Worm (Caenorhabditis elegans) whole organism, L2 larva: Measurements from ENCODE around the gene Y55F3BR.2.

ENCODE experiments used
- C34F6.9 ChIP-seq: fragments of 150-350 bp; optimal IDR thresholded peaks from 2 replicates; lab custom pipeline; 2014; ENCODE audit warnings: missing biosample characterization, missing genetic modification characterization
- R02D3.7 ChIP-seq: fragments of 150-350 bp; optimal IDR thresholded peaks from 2 replicates; lab custom pipeline; 2014; ENCODE audit warnings: missing biosample characterization, missing genetic modification characterization
- Y55F3AM.14 ChIP-seq: fragments of 200-800 bp; sonication (Bioruptor generic); optimal IDR thresholded peaks from 2 replicates; lab custom pipeline; 2018; ENCODE audit warnings: mild to moderate bottlenecking, missing genetic modification characterization, missing compliant biosample characterization
- ZK546.5 ChIP-seq: sonication (generic microtip); optimal IDR thresholded peaks from 2 replicates; lab custom pipeline; 2017; ENCODE audit warnings: missing biosample characterization, missing genetic modification characterization
- alr-1 ChIP-seq: fragments of 150-350 bp; optimal IDR thresholded peaks from 2 replicates; lab custom pipeline; 2014; ENCODE audit warnings: missing biosample characterization, missing genetic modification characterization
- aly-2 ChIP-seq: fragments of 150-350 bp; optimal IDR thresholded peaks from 2 replicates; lab custom pipeline; 2014; ENCODE audit warnings: missing biosample characterization, missing genetic modification characterization
- ama-1 ChIP-seq: fragments of 150-350 bp; optimal IDR thresholded peaks from 2 replicates; lab custom pipeline; 2018; ENCODE audit warnings: inconsistent platforms
- blmp-1 ChIP-seq: sonication (generic microtip); optimal IDR thresholded peaks from 2 replicates; lab custom pipeline; 2017; ENCODE audit warnings: missing genetic modification characterization, mild to moderate bottlenecking, missing compliant biosample characterization, antibody characterized with exemption, moderate library complexity; ENCODE audit not compliant: insufficient read depth
- ceh-16 ChIP-seq: fragments of 150-350 bp; optimal IDR thresholded peaks from 2 replicates; lab custom pipeline; 2014; ENCODE audit warnings: missing biosample characterization, missing genetic modification characterization
- ceh-82 ChIP-seq: fragments of 150-350 bp; optimal IDR thresholded peaks from 2 replicates; lab custom pipeline; 2014; ENCODE audit warnings: missing biosample characterization, missing genetic modification characterization
- crh-2 ChIP-seq: sonication (generic microtip); optimal IDR thresholded peaks from 2 replicates; lab custom pipeline; 2017; ENCODE audit warnings: missing biosample characterization, missing genetic modification characterization
- dmd-4 ChIP-seq: sonication (generic microtip); optimal IDR thresholded peaks from 2 replicates; lab custom pipeline; 2017; ENCODE audit warnings: missing biosample characterization, missing genetic modification characterization
- egl-27 ChIP-seq: sonication (generic microtip); optimal IDR thresholded peaks from 3 replicates; lab custom pipeline; 2017; ENCODE audit warnings: missing biosample characterization, missing genetic modification reagents, missing genetic modification characterization
- elt-1 ChIP-seq: fragments of 150-350 bp; optimal IDR thresholded peaks from 2 replicates; lab custom pipeline; 2014; ENCODE audit warnings: missing biosample characterization, missing genetic modification characterization
- elt-3 ChIP-seq: sonication (generic microtip); optimal IDR thresholded peaks from 2 replicates; lab custom pipeline; 2017; ENCODE audit warnings: missing biosample characterization, missing genetic modification characterization
- fos-1 ChIP-seq: fragments of 150-350 bp; optimal IDR thresholded peaks from 2 replicates; lab custom pipeline; 2014; ENCODE audit warnings: missing biosample characterization, missing genetic modification characterization
- gmeb-1 ChIP-seq: fragments of 150-350 bp; optimal IDR thresholded peaks from 2 replicates; lab custom pipeline; 2014; ENCODE audit warnings: missing biosample characterization, missing genetic modification characterization
- lin-11 ChIP-seq: fragments of 150-350 bp; sonication (generic microtip); optimal IDR thresholded peaks from 2 replicates; lab custom pipeline; 2014; ENCODE audit warnings: missing biosample characterization, missing genetic modification characterization, inconsistent platforms, mixed read lengths
- lin-13 ChIP-seq: fragments of 150-350 bp; optimal IDR thresholded peaks from 2 replicates; lab custom pipeline; 2014; ENCODE audit warnings: missing biosample characterization, missing genetic modification reagents, missing genetic modification characterization
- lin-39 ChIP-seq: fragments of 150-350 bp; optimal IDR thresholded peaks from 2 replicates; lab custom pipeline; 2014; ENCODE audit warnings: missing biosample characterization, missing genetic modification reagents, missing genetic modification characterization
- lsy-2 ChIP-seq, 2 experiments: fragments of 150-350 bp in 1 of 2; sonication (generic microtip) in 1 of 2; optimal IDR thresholded peaks; 2 replicates each; lab custom pipeline; 2014 to 2017; ENCODE audit warnings: missing biosample characterization in 2 of 2, missing genetic modification characterization in 2 of 2
- mab-5 ChIP-seq: fragments of 150-350 bp; optimal IDR thresholded peaks from 2 replicates; lab custom pipeline; 2014; ENCODE audit warnings: missing biosample characterization, missing genetic modification characterization
- mbf-1 ChIP-seq: sonication (generic microtip); optimal IDR thresholded peaks from 2 replicates; lab custom pipeline; 2017; ENCODE audit warnings: missing biosample characterization, missing genetic modification characterization
- mdl-1 ChIP-seq, 2 experiments: fragments of 150-350 bp in 1 of 2; sonication (generic microtip) in 1 of 2; optimal IDR thresholded peaks; 2 replicates each; lab custom pipeline; 2017; ENCODE audit warnings: missing biosample characterization in 2 of 2, missing genetic modification characterization in 2 of 2
- nhr-10 ChIP-seq: sonication (generic microtip); optimal IDR thresholded peaks from 2 replicates; lab custom pipeline; 2017; ENCODE audit warnings: missing biosample characterization, missing genetic modification characterization
- nhr-11 ChIP-seq: fragments of 150-350 bp; optimal IDR thresholded peaks from 2 replicates; lab custom pipeline; 2014; ENCODE audit warnings: missing biosample characterization, missing genetic modification characterization
- nhr-12 ChIP-seq: fragments of 150-350 bp; optimal IDR thresholded peaks from 2 replicates; lab custom pipeline; 2014; ENCODE audit warnings: missing biosample characterization, missing genetic modification characterization
- nhr-129 ChIP-seq: fragments of 150-350 bp; optimal IDR thresholded peaks from 2 replicates; lab custom pipeline; 2014; ENCODE audit warnings: missing biosample characterization, missing genetic modification characterization
- nhr-21 ChIP-seq: fragments of 150-350 bp; optimal IDR thresholded peaks from 2 replicates; lab custom pipeline; 2014; ENCODE audit warnings: missing biosample characterization, missing genetic modification characterization
- nhr-23 ChIP-seq: fragments of 150-350 bp; optimal IDR thresholded peaks from 2 replicates; lab custom pipeline; 2014; ENCODE audit warnings: missing biosample characterization, missing genetic modification reagents, missing genetic modification characterization
- nhr-237 ChIP-seq: fragments of 150-350 bp; optimal IDR thresholded peaks from 2 replicates; lab custom pipeline; 2014; ENCODE audit warnings: missing biosample characterization, missing genetic modification characterization
- nhr-25 ChIP-seq: fragments of 150-350 bp; sonication (generic microtip); optimal IDR thresholded peaks from 3 replicates; lab custom pipeline; 2014; ENCODE audit warnings: missing biosample characterization, missing genetic modification characterization
- nhr-6 ChIP-seq: fragments of 150-350 bp; optimal IDR thresholded peaks from 2 replicates; lab custom pipeline; 2014; ENCODE audit warnings: missing biosample characterization, missing genetic modification characterization
- nhr-77 ChIP-seq: fragments of 150-350 bp; optimal IDR thresholded peaks from 2 replicates; lab custom pipeline; 2014; ENCODE audit warnings: missing biosample characterization, missing genetic modification characterization
- peb-1 ChIP-seq: fragments of 150-350 bp; optimal IDR thresholded peaks from 2 replicates; lab custom pipeline; 2014; ENCODE audit warnings: missing biosample characterization, missing genetic modification characterization
- sem-4 ChIP-seq: fragments of 150-350 bp; optimal IDR thresholded peaks from 2 replicates; lab custom pipeline; 2014; ENCODE audit warnings: missing biosample characterization, missing genetic modification reagents, missing genetic modification characterization
- skn-1 ChIP-seq: sonication (generic microtip); optimal IDR thresholded peaks from 2 replicates; lab custom pipeline; 2017; ENCODE audit warnings: missing biosample characterization, missing genetic modification characterization
- sma-9 ChIP-seq, 2 experiments: fragments of 150-350 bp in 1 of 2; sonication (generic microtip) in 1 of 2; optimal IDR thresholded peaks; 2 replicates each; lab custom pipeline; 2014 to 2016; ENCODE audit warnings: missing genetic modification characterization in 2 of 2, mild to moderate bottlenecking in 1 of 2, missing biosample characterization in 1 of 2, missing compliant biosample characterization in 1 of 2, missing genetic modification reagents in 1 of 2, moderate library complexity in 1 of 2
- snpc-4 ChIP-seq: fragments of 150-350 bp; optimal IDR thresholded peaks from 2 replicates; lab custom pipeline; 2014; ENCODE audit warnings: missing biosample characterization, missing genetic modification characterization
- unc-39 ChIP-seq: fragments of 150-350 bp; optimal IDR thresholded peaks from 2 replicates; lab custom pipeline; 2014; ENCODE audit warnings: missing biosample characterization, missing genetic modification characterization
- unc-55 ChIP-seq: fragments of 150-350 bp; sonication (generic microtip); optimal IDR thresholded peaks from 3 replicates; lab custom pipeline; 2014; ENCODE audit warnings: missing biosample characterization, missing genetic modification reagents, missing genetic modification characterization
- unc-62 ChIP-seq: fragments of 150-350 bp; optimal IDR thresholded peaks from 2 replicates; lab custom pipeline; 2014; ENCODE audit warnings: missing biosample characterization, missing genetic modification reagents, missing genetic modification characterization
- zag-1 ChIP-seq: fragments of 150-350 bp; optimal IDR thresholded peaks from 2 replicates; lab custom pipeline; 2014; ENCODE audit warnings: missing biosample characterization, missing genetic modification characterization
- ztf-11 ChIP-seq: sonication (generic microtip); optimal IDR thresholded peaks from 2 replicates; lab custom pipeline; 2017; ENCODE audit warnings: missing biosample characterization, missing genetic modification characterization
- ztf-4 ChIP-seq: fragments of 150-350 bp; optimal IDR thresholded peaks from 2 replicates; lab custom pipeline; 2014; ENCODE audit warnings: missing biosample characterization, missing genetic modification characterization

The Y55F3BR.2 gene

DNA sequence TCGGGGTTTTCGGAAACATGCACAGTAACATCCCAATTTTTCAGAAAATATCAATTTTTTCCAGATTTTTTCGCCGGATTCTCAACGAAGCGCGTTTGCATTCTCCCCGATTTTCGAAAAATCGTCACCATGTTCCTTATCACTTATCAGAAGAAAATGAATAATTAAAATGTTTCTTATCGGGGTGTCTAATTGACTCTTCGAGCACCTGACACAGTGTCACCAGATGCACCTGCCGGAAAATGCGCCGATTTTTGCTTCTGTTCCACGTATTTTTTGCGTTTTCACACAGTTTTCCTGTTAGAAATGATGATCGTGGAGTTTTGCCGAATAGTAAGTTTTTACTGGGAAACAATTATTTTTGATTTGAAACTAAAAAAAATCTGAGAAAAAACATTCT is 3.2 kb upstream of the Y55F3BR.2 start:
- TF ChIP-seq nhr-12 = no peak
- peak; percentile 87 for TF ChIP-seq fos-1 (tag; lab: Kevin White, UChicago)

- no peak for TF ChIP-seq peb-1 (tag; lab: Kevin White, UChicago)
- no peak for TF ChIP-seq ceh-82 (tag; lab: Kevin White, UChicago)
- no peak for TF ChIP-seq skn-1 (tag; lab: Kevin White, UChicago)
- TF ChIP-seq ama-1 (lab: Kevin White, UChicago) = no peak
- TF ChIP-seq ceh-16 (tag; lab: Kevin White, UChicago) = no peak
- TF ChIP-seq unc-62 (GFP tag; lab: Kevin White, UChicago) = no peak
- TF ChIP-seq blmp-1 = no peak
- no peak for TF ChIP-seq lin-39 (tag; lab: Kevin White, UChicago)
- TF ChIP-seq unc-55 (GFP tag; lab: Kevin White, UChicago) = no peak
- TF ChIP-seq nhr-11 (tag; lab: Kevin White, UChicago) = no peak
- TF ChIP-seq, all 48 proteins: peak for 0
Observed at ce11 chrIV:856038-856437, 2.7 kb upstream of the Y55F3BR.2 start.

- TF ChIP-seq mab-5 (tag; lab: Kevin White, UChicago) (no peak), ceh-82 (tag; lab: Kevin White, UChicago) (no peak), nhr-12 (no peak), lin-39 (tag; lab: Kevin White, UChicago) (no peak), nhr-23 (tag; lab: Kevin White, UChicago) (no peak), sem-4 (tag; lab: Kevin White, UChicago) (no peak), nhr-11 (tag; lab: Kevin White, UChicago) (no peak), nhr-21 (tag; lab: Kevin White, UChicago) (no peak), elt-3 (tag; lab: Kevin White, UChicago) (no peak), lin-13 (no peak), R02D3.7 (tag; lab: Kevin White, UChicago) (no peak), zag-1 (no peak), ztf-4 (no peak), ZK546.5 (tag; lab: Kevin White, UChicago) (no peak)
- TF ChIP-seq, all 48 proteins: peak for 0
Observed at ce11 chrIV:860810-861209, 2.1 kb downstream of the Y55F3BR.2 start.

- TF ChIP-seq gmeb-1 (peak; percentile 84), skn-1 (tag; lab: Kevin White, UChicago) (no peak), nhr-77 (tag; lab: Kevin White, UChicago) (no peak), elt-1 (tag; lab: Kevin White, UChicago) (no peak), ama-1 (lab: Kevin White, UChicago) (peak; percentile 96), ztf-4 (no peak), blmp-1 (peak; percentile 35), fos-1 (tag; lab: Kevin White, UChicago) (peak; percentile 76), nhr-12 (no peak), unc-62 (GFP tag; lab: Kevin White, UChicago) (no peak), lin-11 (no peak), lin-13 (peak; percentile 73), Y55F3AM.14 (GFP tag; lab: Kevin White, UChicago) (no peak), alr-1 (tag; lab: Kevin White, UChicago) (no peak), C34F6.9 (peak; percentile 35), zag-1 (no peak), lin-39 (tag; lab: Kevin White, UChicago) (no peak), elt-3 (tag; lab: Kevin White, UChicago) (no peak), ceh-16 (tag; lab: Kevin White, UChicago) (no peak), sma-9 (GFP tag; optimal IDR thresholded peaks at IDR 0.05; lab: Kevin White, UChicago) (peak; percentile 64), sma-9 (tag; optimal IDR thresholded peaks at IDR 0.05; lab: Kevin White, UChicago) (no peak), snpc-4 (tag; lab: Kevin White, UChicago) (peak; percentile 99), mab-5 (tag; lab: Kevin White, UChicago) (no peak), nhr-25 (tag; lab: Kevin White, UChicago) (peak; percentile 55), nhr-10 (tag; lab: Kevin White, UChicago) (no peak), nhr-237 (no peak), peb-1 (tag; lab: Kevin White, UChicago) (peak; percentile 8), crh-2 (tag; lab: Kevin White, UChicago) (peak; percentile 75), nhr-6 (tag; lab: Kevin White, UChicago) (peak; percentile 40), unc-39 (tag; lab: Kevin White, UChicago) (no peak), sem-4 (tag; lab: Kevin White, UChicago) (no peak), nhr-11 (tag; lab: Kevin White, UChicago) (no peak), ztf-11 (no peak), aly-2 (no peak), egl-27 (tag; lab: Kevin White, UChicago) (peak; percentile 53), R02D3.7 (tag; lab: Kevin White, UChicago) (peak; percentile 15), nhr-23 (tag; lab: Kevin White, UChicago) (no peak), lsy-2 (tag; optimal IDR thresholded peaks at IDR 0.05; lab: Kevin White, UChicago) (peak; percentile 74 to 76), nhr-129 (tag; lab: Kevin White, UChicago) (peak; percentile 81), dmd-4 (tag; lab: Kevin White, UChicago) (no peak), mbf-1 (tag; lab: Kevin White, UChicago) (no peak), ZK546.5 (tag; lab: Kevin White, UChicago) (no peak), mdl-1 (tag; optimal IDR thresholded peaks at IDR 0.05; lab: Kevin White, UChicago) (peak; percentile 7 to 43)
Observed at ce11 chrIV:866828-867270, 8.1 kb downstream of the Y55F3BR.2 start.
